Worm (Caenorhabditis elegans) whole organism, L1 larva: ENCODE results near the gene Y45F10D.2.

ENCODE experiments used
- F16B12.6 ChIP-seq: fragments of 150-350 bp; optimal IDR thresholded peaks from 2 replicates; lab custom pipeline; 2014; ENCODE audit warnings: missing biosample characterization, missing genetic modification characterization
- blmp-1 ChIP-seq: fragments of 150-350 bp; optimal IDR thresholded peaks from 2 replicates; lab custom pipeline; 2014; ENCODE audit warnings: missing biosample characterization, missing genetic modification characterization
- ceh-8 ChIP-seq: fragments of 200-800 bp; sonication (Bioruptor generic); optimal IDR thresholded peaks from 2 replicates; lab custom pipeline; 2018; ENCODE audit warnings: mild to moderate bottlenecking, missing genetic modification characterization, moderate library complexity, missing compliant biosample characterization
- ceh-82 ChIP-seq, 3 experiments: fragments of 150-350 bp in 1 of 3; sonication (generic microtip) in 2 of 3; optimal IDR thresholded peaks; 2 replicates each; lab custom pipeline; 2014 to 2017; ENCODE audit warnings: missing biosample characterization in 3 of 3, missing genetic modification characterization in 3 of 3
- ceh-88 ChIP-seq: fragments of 200-800 bp; sonication (Bioruptor generic); IDR thresholded peaks from 2 replicates; pipeline ENCODE4 v1.3.6; 2022; ENCODE audit warnings: missing genetic modification characterization, missing compliant biosample characterization
- dpl-1 ChIP-seq, 3 experiments: fragments of 150-350 bp in 2 of 3; sonication (generic microtip) in 1 of 3; optimal IDR thresholded peaks; 2 replicates each; lab custom pipeline; 2014 to 2017; ENCODE audit warnings: missing biosample characterization in 3 of 3, missing genetic modification characterization in 3 of 3, missing genetic modification reagents in 3 of 3
- dsc-1 ChIP-seq: sonication (generic microtip); optimal IDR thresholded peaks from 2 replicates; lab custom pipeline; 2016; ENCODE audit warnings: mild to moderate bottlenecking, missing genetic modification characterization, missing compliant biosample characterization
- efl-1 ChIP-seq, 4 experiments: fragments of 150-350 bp; optimal IDR thresholded peaks in 3 of 4; peaks in 1 of 4; 1 replicate in 1 of 4; 2 replicates in 3 of 4; lab custom pipeline; 2014; ENCODE audit warnings: missing biosample characterization in 2 of 4, missing genetic modification characterization in 2 of 4, missing genetic modification reagents in 2 of 4
- efl-3 ChIP-seq: fragments of 200-800 bp; sonication (Bioruptor generic); optimal IDR thresholded peaks from 2 replicates; lab custom pipeline; 2018; ENCODE audit warnings: mild to moderate bottlenecking, missing genetic modification characterization, missing compliant biosample characterization
- elt-3 ChIP-seq, 6 experiments: fragments of 150-350 bp in 1 of 6; sonication (generic microtip); optimal IDR thresholded peaks; 2 replicates each; lab custom pipeline; 2017 to 2018; ENCODE audit warnings: missing biosample characterization in 6 of 6, missing genetic modification characterization in 6 of 6, inconsistent platforms in 1 of 6
- fkh-4 ChIP-seq: sonication (generic microtip); optimal IDR thresholded peaks from 2 replicates; lab custom pipeline; 2016; ENCODE audit warnings: missing compliant biosample characterization, missing genetic modification characterization, borderline replicate concordance
- fkh-8 ChIP-seq: sonication (generic microtip); optimal IDR thresholded peaks from 2 replicates; lab custom pipeline; 2016; ENCODE audit warnings: mild to moderate bottlenecking, missing genetic modification characterization, missing compliant biosample characterization
- fos-1 ChIP-seq: fragments of 150-350 bp; optimal IDR thresholded peaks from 2 replicates; lab custom pipeline; 2014; ENCODE audit warnings: missing biosample characterization, missing genetic modification characterization
- hlh-17 ChIP-seq: fragments of 200-800 bp; sonication (Bioruptor generic); optimal IDR thresholded peaks from 2 replicates; lab custom pipeline; 2018; ENCODE audit warnings: missing genetic modification characterization, mild to moderate bottlenecking, missing compliant biosample characterization, moderate library complexity, borderline replicate concordance
- hlh-4 ChIP-seq: sonication (generic microtip); optimal IDR thresholded peaks from 2 replicates; lab custom pipeline; 2016; ENCODE audit warnings: mild to moderate bottlenecking, missing genetic modification characterization, missing compliant biosample characterization
- irx-1 ChIP-seq: sonication (generic microtip); optimal IDR thresholded peaks from 2 replicates; lab custom pipeline; 2016; ENCODE audit warnings: missing genetic modification characterization, missing compliant biosample characterization
- lin-13 ChIP-seq: fragments of 150-350 bp; optimal IDR thresholded peaks from 2 replicates; lab custom pipeline; 2014; ENCODE audit warnings: missing biosample characterization, missing genetic modification reagents, missing genetic modification characterization
- lin-15B ChIP-seq: fragments of 150-350 bp; sonication (generic microtip); optimal IDR thresholded peaks from 3 replicates; lab custom pipeline; 2014; ENCODE audit warnings: missing biosample characterization, missing genetic modification characterization
- lin-35 ChIP-seq, 2 experiments: fragments of 150-350 bp; optimal IDR thresholded peaks; 2 replicates each; lab custom pipeline; 2014; ENCODE audit warnings: missing biosample characterization in 2 of 2, missing genetic modification characterization in 2 of 2, missing genetic modification reagents in 2 of 2
- lin-39 ChIP-seq: fragments of 150-350 bp; optimal IDR thresholded peaks from 2 replicates; lab custom pipeline; 2014; ENCODE audit warnings: missing biosample characterization, missing genetic modification reagents, missing genetic modification characterization
- lsy-2 ChIP-seq, 2 experiments: fragments of 150-350 bp; optimal IDR thresholded peaks; 2 replicates each; lab custom pipeline; 2014; ENCODE audit warnings: missing biosample characterization in 2 of 2, missing genetic modification characterization in 2 of 2
- mef-2 ChIP-seq: fragments of 150-350 bp; optimal IDR thresholded peaks from 2 replicates; lab custom pipeline; 2014; ENCODE audit warnings: missing biosample characterization, missing genetic modification characterization
- mep-1 ChIP-seq: fragments of 150-350 bp; optimal IDR thresholded peaks from 2 replicates; lab custom pipeline; 2014; ENCODE audit warnings: missing biosample characterization, missing genetic modification characterization
- nhr-11 ChIP-seq: fragments of 150-350 bp; optimal IDR thresholded peaks from 2 replicates; lab custom pipeline; 2014; ENCODE audit warnings: missing biosample characterization, missing genetic modification characterization
- nhr-20 ChIP-seq: sonication (generic microtip); optimal IDR thresholded peaks from 2 replicates; lab custom pipeline; 2016; ENCODE audit warnings: mild to moderate bottlenecking, missing genetic modification characterization, missing compliant biosample characterization
- nhr-237 ChIP-seq: fragments of 150-350 bp; optimal IDR thresholded peaks from 2 replicates; lab custom pipeline; 2014; ENCODE audit warnings: missing biosample characterization, missing genetic modification characterization
- nhr-47 ChIP-seq: sonication (generic microtip); optimal IDR thresholded peaks from 2 replicates; lab custom pipeline; 2016; ENCODE audit warnings: mild to moderate bottlenecking, missing genetic modification characterization, moderate library complexity, missing compliant biosample characterization
- nhr-77 ChIP-seq: fragments of 150-350 bp; optimal IDR thresholded peaks from 2 replicates; lab custom pipeline; 2014; ENCODE audit warnings: missing biosample characterization, missing genetic modification characterization
- nhr-84 ChIP-seq: sonication (generic microtip); optimal IDR thresholded peaks from 2 replicates; lab custom pipeline; 2017; ENCODE audit warnings: missing biosample characterization, missing genetic modification characterization
- nhr-85 ChIP-seq: sonication (generic microtip); peaks from one replicate; lab custom pipeline; 2016; ENCODE audit warnings: missing genetic modification characterization, inconsistent platforms, missing compliant biosample characterization
- nhr-90 ChIP-seq: sonication (generic microtip); optimal IDR thresholded peaks from 2 replicates; lab custom pipeline; 2016; ENCODE audit warnings: mild to moderate bottlenecking, missing genetic modification characterization, missing compliant biosample characterization; ENCODE audit not compliant: poor library complexity
- pag-3 ChIP-seq: sonication (generic microtip); optimal IDR thresholded peaks from 2 replicates; lab custom pipeline; 2017; ENCODE audit warnings: missing genetic modification characterization, mild to moderate bottlenecking, missing compliant biosample characterization, antibody characterized with exemption, borderline replicate concordance; ENCODE audit not compliant: insufficient read depth
- rnt-1 ChIP-seq: sonication (generic microtip); optimal IDR thresholded peaks from 2 replicates; lab custom pipeline; 2016; ENCODE audit warnings: mild to moderate bottlenecking, missing genetic modification characterization, moderate library complexity, missing compliant biosample characterization
- skn-1 ChIP-seq: fragments of 150-350 bp; optimal IDR thresholded peaks from 2 replicates; lab custom pipeline; 2014; ENCODE audit warnings: missing biosample characterization, missing genetic modification characterization
- snpc-4 ChIP-seq: fragments of 150-350 bp; optimal IDR thresholded peaks from 2 replicates; lab custom pipeline; 2014; ENCODE audit warnings: missing biosample characterization, missing genetic modification characterization
- snu-23 ChIP-seq: sonication (generic microtip); optimal IDR thresholded peaks from 2 replicates; lab custom pipeline; 2016; ENCODE audit warnings: missing genetic modification characterization, missing compliant biosample characterization
- sox-4 ChIP-seq: sonication (generic microtip); optimal IDR thresholded peaks from 2 replicates; lab custom pipeline; 2016; ENCODE audit warnings: missing genetic modification characterization, missing compliant biosample characterization
- swsn-7 ChIP-seq: sonication (generic microtip); optimal IDR thresholded peaks from 2 replicates; lab custom pipeline; 2016; ENCODE audit warnings: missing genetic modification characterization, missing compliant biosample characterization
- tbx-2 ChIP-seq: sonication (generic microtip); optimal IDR thresholded peaks from 2 replicates; lab custom pipeline; 2016; ENCODE audit warnings: missing genetic modification characterization, missing compliant biosample characterization
- unc-30 ChIP-seq: sonication (generic microtip); optimal IDR thresholded peaks from 2 replicates; lab custom pipeline; 2017; ENCODE audit warnings: missing biosample characterization, missing genetic modification characterization
- vab-15 ChIP-seq: sonication (generic microtip); optimal IDR thresholded peaks from 2 replicates; lab custom pipeline; 2017; ENCODE audit warnings: missing genotype, mild to moderate bottlenecking, missing genetic modification characterization, missing compliant biosample characterization
- xbp-1 ChIP-seq: sonication (generic microtip); optimal IDR thresholded peaks from 2 replicates; lab custom pipeline; 2016; ENCODE audit warnings: missing genetic modification characterization, missing compliant biosample characterization
- ztf-11 ChIP-seq, 2 experiments: sonication (generic microtip); optimal IDR thresholded peaks; 2 replicates each; lab custom pipeline; 2016 to 2017; ENCODE audit warnings: missing genetic modification characterization in 2 of 2, missing biosample characterization in 1 of 2, missing compliant biosample characterization in 1 of 2

Y45F10D.2 gene

DNA sequence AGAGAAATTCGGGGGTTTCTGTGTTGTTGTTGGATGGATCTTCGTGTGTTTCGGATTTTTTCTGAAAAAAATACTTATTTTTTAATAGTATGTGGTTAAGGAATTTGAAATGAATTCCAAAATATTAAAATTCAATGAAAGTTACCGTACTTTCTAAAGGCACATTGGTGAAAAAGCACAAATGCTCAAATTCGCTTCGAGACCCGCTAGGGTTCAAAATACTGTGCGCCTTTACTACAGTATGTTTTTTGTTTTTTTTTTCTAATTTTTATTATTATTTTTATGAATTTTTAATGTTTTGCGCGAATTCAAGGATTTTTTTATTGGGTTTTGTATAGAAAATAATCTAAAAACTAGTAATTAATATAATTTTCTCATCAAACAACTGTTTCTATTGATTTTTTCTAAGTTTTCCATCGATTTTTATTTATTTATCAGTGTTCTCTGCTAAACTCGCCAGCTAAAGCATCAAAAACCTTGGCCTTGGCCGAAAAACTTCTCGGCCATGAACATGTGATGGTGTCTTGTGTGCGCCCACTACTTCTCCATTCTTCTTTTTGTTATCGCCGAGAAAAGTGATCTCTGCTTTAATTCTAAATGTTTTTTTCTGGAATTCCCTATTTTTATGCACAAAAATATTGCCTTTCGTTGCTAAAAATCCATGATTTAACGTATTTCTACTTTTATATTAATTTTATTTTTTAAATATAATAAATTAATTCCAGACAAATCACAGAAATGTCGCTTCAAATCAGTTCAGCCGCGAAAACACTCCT lies 8.9 kb upstream of the Y45F10D.2 start, which contains the start of gene iscu-1 (continued):
- no peak for TF ChIP-seq ceh-88
- TF ChIP-seq lin-15B (tag; lab: Kevin White, UChicago), result peak; percentile 36
- peak; percentile 39 for TF ChIP-seq lin-13
- TF ChIP-seq fkh-4 (tag; lab: Kevin White, UChicago), result peak; percentile 44
- TF ChIP-seq mep-1 (tag; lab: Kevin White, UChicago), result peak; percentile 48
- peak; percentile 16 for TF ChIP-seq xbp-1
- TF ChIP-seq nhr-90, result peak; percentile 22
- no peak for TF ChIP-seq nhr-11 (tag; lab: Kevin White, UChicago)
- TF ChIP-seq nhr-237 (tag; lab: Kevin White, UChicago), result no peak
- TF ChIP-seq fkh-8 (tag; lab: Kevin White, UChicago), result peak; percentile 34
- peak; percentile 40 to 59 for TF ChIP-seq lin-35 (GFP tag; optimal IDR thresholded peaks at IDR 0.05; lab: Kevin White, UChicago)
- peak in 1 of 3 experiments; percentile 38 for TF ChIP-seq ceh-82 (tag; optimal IDR thresholded peaks at IDR 0.05; lab: Kevin White, UChicago)
- no peak for TF ChIP-seq nhr-84 (tag; lab: Kevin White, UChicago)
- peak; percentile 59 for TF ChIP-seq snu-23 (GFP tag; lab: Kevin White, UChicago)
- peak; percentile 33 for TF ChIP-seq F16B12.6 (tag; lab: Kevin White, UChicago)

- TF ChIP-seq efl-3 (GFP tag; lab: Kevin White, UChicago) (no peak), ceh-82 (tag; optimal IDR thresholded peaks at IDR 0.05; lab: Kevin White, UChicago) (no peak), nhr-77 (no peak), lin-39 (tag; lab: Kevin White, UChicago) (no peak), dpl-1 (GFP tag; optimal IDR thresholded peaks at IDR 0.05; lab: Kevin White, UChicago) (no peak), lsy-2 (tag; optimal IDR thresholded peaks at IDR 0.05; lab: Kevin White, UChicago) (no peak), lin-15B (tag; lab: Kevin White, UChicago) (no peak), dsc-1 (tag; lab: Kevin White, UChicago) (no peak), hlh-4 (no peak)
Observed at ce11 chrIV:13782319-13782718, 7.8 kb upstream of the Y45F10D.2 start.

- no peak for TF ChIP-seq pag-3 (tag; lab: Kevin White, UChicago)
- TF ChIP-seq nhr-85 (tag; lab: Kevin White, UChicago), result peak; percentile 64
- no peak for TF ChIP-seq lin-39 (tag; lab: Kevin White, UChicago)
- no peak for TF ChIP-seq fos-1
- TF ChIP-seq irx-1 (tag; lab: Kevin White, UChicago), result no peak
- TF ChIP-seq blmp-1 (tag; lab: Kevin White, UChicago), result no peak
- TF ChIP-seq swsn-7 (tag; lab: Kevin White, UChicago), result no peak
- TF ChIP-seq hlh-17 (GFP tag; lab: Kevin White, UChicago), result no peak
- TF ChIP-seq efl-3 (GFP tag; lab: Kevin White, UChicago), result no peak
- no peak for TF ChIP-seq snu-23 (GFP tag; lab: Kevin White, UChicago)
- no peak for TF ChIP-seq efl-1 (optimal IDR thresholded peaks at IDR 0.05; lab: Kevin White, UChicago)
- no peak for TF ChIP-seq efl-1 (GFP tag; optimal IDR thresholded peaks at IDR 0.05 in 1 of 2; lab: Kevin White, UChicago)
- TF ChIP-seq fkh-4 (tag; lab: Kevin White, UChicago), result no peak
- TF ChIP-seq F16B12.6 (tag; lab: Kevin White, UChicago), result no peak
- TF ChIP-seq tbx-2 (tag; lab: Kevin White, UChicago), result no peak
- peak in 1 of 2 experiments; percentile 36 for TF ChIP-seq lsy-2 (tag; optimal IDR thresholded peaks at IDR 0.05; lab: Kevin White, UChicago)
Observed at ce11 chrIV:13778710-13779109, 4.2 kb upstream of the Y45F10D.2 start, which contains the start of gene gly-10. gly-10 (plus strand) TSS chrIV:13779096.

- peak; percentile 66 for TF ChIP-seq F16B12.6 (tag; lab: Kevin White, UChicago)
- peak; percentile 47 for TF ChIP-seq sox-4 (tag; lab: Kevin White, UChicago)
- peak; percentile 73 for TF ChIP-seq nhr-20 (tag; lab: Kevin White, UChicago)
- TF ChIP-seq unc-30, result no peak
- no peak for TF ChIP-seq fkh-4 (tag; lab: Kevin White, UChicago)
- peak; percentile 72 for TF ChIP-seq nhr-85 (tag; lab: Kevin White, UChicago)
- TF ChIP-seq vab-15 (tag; lab: Kevin White, UChicago), result peak; percentile 51
- TF ChIP-seq nhr-47 (tag; lab: Kevin White, UChicago), result peak; percentile 79
- no peak for TF ChIP-seq ztf-11 (tag; optimal IDR thresholded peaks at IDR 0.05; lab: Kevin White, UChicago)
- peak; percentile 53 for TF ChIP-seq dsc-1 (tag; lab: Kevin White, UChicago)
- TF ChIP-seq ceh-8 (GFP tag; lab: Kevin White, UChicago), result no peak
- no peak for TF ChIP-seq mef-2 (tag; lab: Kevin White, UChicago)
- peak; percentile 72 for TF ChIP-seq tbx-2 (tag; lab: Kevin White, UChicago)
- no peak for TF ChIP-seq nhr-11 (tag; lab: Kevin White, UChicago)
- peak; percentile 42 for TF ChIP-seq snpc-4 (tag; lab: Kevin White, UChicago)
- TF ChIP-seq mep-1 (tag; lab: Kevin White, UChicago), result peak; percentile 85
- TF ChIP-seq rnt-1 (tag; lab: Kevin White, UChicago), result peak; percentile 80
- TF ChIP-seq skn-1, result peak; percentile 82
- peak in 2 of 6 experiments; percentile 60 to 87 for TF ChIP-seq elt-3 (tag; optimal IDR thresholded peaks at IDR 0.05; lab: Kevin White, UChicago)
Observed at ce11 chrIV:13777480-13777879, 3.0 kb upstream of the Y45F10D.2 start, which contains the start of gene rpl-18. rpl-18 (plus strand) TSS chrIV:13777865.
